Fruit fly (Drosophila melanogaster) whole organism, embryonic: Measurements from ENCODE around the gene CG43116.

Experiments used
- Adf1 ChIP-seq: fragments of 200-800 bp; sonication (Bioruptor generic); IDR thresholded peaks from 2 replicates; pipeline ENCODE4 v1.3.6; 2022; ENCODE audit warnings: missing biosample characterization, missing genetic modification characterization
- B-H2 ChIP-seq: fragments of 200-800 bp; sonication (Bioruptor generic); optimal IDR thresholded peaks from 2 replicates; lab custom pipeline; 2018; ENCODE audit warnings: missing biosample characterization, mild to moderate bottlenecking, missing genetic modification characterization
- BEAF-32 ChIP-seq: fragments of 200-800 bp; sonication (Bioruptor generic); optimal IDR thresholded peaks from 3 replicates; lab custom pipeline; 2017; ENCODE audit warnings: missing biosample characterization, missing genetic modification characterization, mild to moderate bottlenecking, moderate library complexity, missing genetic modification reagents
- BtbVII ChIP-seq: fragments of 200-800 bp; sonication (Bioruptor generic); optimal IDR thresholded peaks from 3 replicates; lab custom pipeline; 2017; ENCODE audit warnings: missing biosample characterization, mild to moderate bottlenecking, missing genetic modification characterization
- CG10267 ChIP-seq: fragments of 200-800 bp; sonication (Bioruptor generic); optimal IDR thresholded peaks from 2 replicates; lab custom pipeline; 2018; ENCODE audit warnings: missing biosample characterization, mild to moderate bottlenecking, missing genetic modification characterization, moderate library complexity
- CG10565 ChIP-seq: fragments of 200-800 bp; sonication (Bioruptor generic); optimal IDR thresholded peaks from 3 replicates; lab custom pipeline; 2016; ENCODE audit warnings: missing biosample characterization, mild to moderate bottlenecking, missing genetic modification characterization
- CG11723 ChIP-seq: fragments of 200-800 bp; sonication (Bioruptor generic); optimal IDR thresholded peaks from 2 replicates; lab custom pipeline; 2017; ENCODE audit warnings: missing biosample characterization, mild to moderate bottlenecking, missing genetic modification characterization
- CG13775 ChIP-seq: fragments of 200-800 bp; sonication (Bioruptor generic); optimal IDR thresholded peaks from 3 replicates; lab custom pipeline; 2017; ENCODE audit warnings: missing biosample characterization, mild to moderate bottlenecking, missing genetic modification characterization
- CG14014 ChIP-seq: fragments of 200-800 bp; sonication (Bioruptor generic); IDR thresholded peaks from 2 replicates; pipeline ENCODE4 v1.3.6; 2022; ENCODE audit warnings: missing biosample characterization, missing genetic modification characterization
- CG14050 ChIP-seq: fragments of 200-800 bp; sonication (Bioruptor generic); IDR thresholded peaks from 3 replicates; pipeline ENCODE4 v1.3.6; 2022; ENCODE audit warnings: missing biosample characterization, missing genetic modification characterization
- CG17912 ChIP-seq: fragments of 200-800 bp; sonication (Bioruptor generic); optimal IDR thresholded peaks from 2 replicates; lab custom pipeline; 2018; ENCODE audit warnings: missing biosample characterization, mild to moderate bottlenecking, missing genetic modification characterization
- CG2678 ChIP-seq: fragments of 200-800 bp; sonication (Bioruptor generic); optimal IDR thresholded peaks from 3 replicates; lab custom pipeline; 2019; ENCODE audit warnings: missing biosample characterization, mild to moderate bottlenecking, missing genetic modification characterization, moderate library complexity
- CG32532 ChIP-seq: fragments of 200-800 bp; sonication (Bioruptor generic); IDR thresholded peaks from 2 replicates; pipeline ENCODE4 v1.3.6; 2022; ENCODE audit warnings: missing biosample characterization, missing genetic modification characterization
- CG33557 ChIP-seq: fragments of 200-800 bp; sonication (Bioruptor generic); optimal IDR thresholded peaks from 2 replicates; lab custom pipeline; 2019; ENCODE audit warnings: missing biosample characterization, mild to moderate bottlenecking, missing genetic modification characterization, moderate library complexity
- CG3995 ChIP-seq: fragments of 200-800 bp; sonication (Bioruptor generic); optimal IDR thresholded peaks from 3 replicates; lab custom pipeline; 2016; ENCODE audit warnings: missing biosample characterization, missing genetic modification characterization
- CG4730 ChIP-seq: fragments of 200-800 bp; sonication (Bioruptor generic); IDR thresholded peaks from 2 replicates; pipeline ENCODE4 v1.3.6; 2022; ENCODE audit warnings: missing biosample characterization, missing genetic modification characterization
- CG7786 ChIP-seq: fragments of 200-800 bp; sonication (Bioruptor generic); optimal IDR thresholded peaks from 2 replicates; lab custom pipeline; 2016; ENCODE audit warnings: missing biosample characterization, missing genetic modification characterization
- CG7928 ChIP-seq: fragments of 200-800 bp; sonication (Bioruptor generic); optimal IDR thresholded peaks from 2 replicates; lab custom pipeline; 2017; ENCODE audit warnings: missing biosample characterization, mild to moderate bottlenecking, missing genetic modification characterization
- CG8924 ChIP-seq: fragments of 200-800 bp; optimal IDR thresholded peaks from 3 replicates; lab custom pipeline; 2019; ENCODE audit warnings: missing biosample characterization, mild to moderate bottlenecking, missing genetic modification characterization, moderate library complexity
- CHES-1-like ChIP-seq: fragments of 200-800 bp; sonication (Bioruptor generic); optimal IDR thresholded peaks from 2 replicates; lab custom pipeline; 2016; ENCODE audit warnings: missing biosample characterization, missing genetic modification characterization
- Dll ChIP-seq: fragments of 200-800 bp; sonication (Bioruptor generic); IDR thresholded peaks from 4 replicates; pipeline ENCODE4 v1.3.6; 2022; ENCODE audit warnings: missing biosample characterization, missing genetic modification characterization; ENCODE audit not compliant: partially characterized antibody
- Doc2 ChIP-seq: fragments of 200-800 bp; sonication (Bioruptor generic); IDR thresholded peaks from 2 replicates; pipeline ENCODE4 v1.3.6; 2022; ENCODE audit warnings: missing biosample characterization, missing genetic modification characterization
- Dp ChIP-seq: fragments of 200-800 bp; sonication (Bioruptor generic); optimal IDR thresholded peaks from 2 replicates; lab custom pipeline; 2018; ENCODE audit warnings: missing biosample characterization, mild to moderate bottlenecking, missing genetic modification characterization, moderate library complexity
- Fer2 ChIP-seq: fragments of 200-800 bp; sonication (Bioruptor generic); optimal IDR thresholded peaks from 2 replicates; lab custom pipeline; 2018; ENCODE audit warnings: missing biosample characterization, mild to moderate bottlenecking, missing genetic modification characterization, moderate library complexity
- Gsc ChIP-seq: fragments of 200-800 bp; sonication (Bioruptor generic); IDR thresholded peaks from 2 replicates; pipeline ENCODE4 v1.3.6; 2022; ENCODE audit warnings: missing biosample characterization, missing genetic modification characterization
- HLHmδ ChIP-seq: fragments of 200-800 bp; sonication (Bioruptor generic); optimal IDR thresholded peaks from 2 replicates; lab custom pipeline; 2018; ENCODE audit warnings: missing biosample characterization, mild to moderate bottlenecking, missing genetic modification characterization, moderate library complexity
- HmgD ChIP-seq: fragments of 200-800 bp; sonication (Bioruptor generic); optimal IDR thresholded peaks from 3 replicates; lab custom pipeline; 2016; ENCODE audit warnings: missing biosample characterization, missing genetic modification characterization
- Hmx ChIP-seq: fragments of 200-800 bp; sonication (Bioruptor generic); optimal IDR thresholded peaks from 2 replicates; lab custom pipeline; 2016; ENCODE audit warnings: missing biosample characterization, missing genetic modification characterization
- Nf-YA ChIP-seq: fragments of 200-800 bp; sonication (Bioruptor generic); IDR thresholded peaks from 2 replicates; pipeline ENCODE4 v1.3.6; 2022; ENCODE audit warnings: missing biosample characterization, missing genetic modification characterization
- Oaz ChIP-seq: fragments of 200-800 bp; sonication (Bioruptor generic); IDR thresholded peaks from 2 replicates; pipeline ENCODE4 v1.3.6; 2022; ENCODE audit warnings: missing biosample characterization, missing genetic modification characterization
- Pdp1 ChIP-seq, 2 experiments: fragments of 200-800 bp; sonication (Bioruptor generic); optimal IDR thresholded peaks; 3 replicates each; lab custom pipeline; 2016; ENCODE audit warnings: missing biosample characterization in 2 of 2, missing genetic modification characterization in 2 of 2, mild to moderate bottlenecking in 1 of 2, moderate library complexity in 1 of 2
- Sox100B ChIP-seq: fragments of 200-800 bp; sonication (Bioruptor generic); optimal IDR thresholded peaks from 3 replicates; lab custom pipeline; 2018; ENCODE audit warnings: missing biosample characterization, mild to moderate bottlenecking, missing genetic modification characterization
- Ssrp ChIP-seq: fragments of 200-800 bp; sonication (Bioruptor generic); optimal IDR thresholded peaks from 2 replicates; lab custom pipeline; 2018; ENCODE audit warnings: missing biosample characterization, mild to moderate bottlenecking, missing genetic modification characterization, moderate library complexity
- btn ChIP-seq: fragments of 200-800 bp; sonication (Bioruptor generic); optimal IDR thresholded peaks from 2 replicates; lab custom pipeline; 2016; ENCODE audit warnings: missing biosample characterization, missing genetic modification characterization
- croc ChIP-seq: fragments of 200-800 bp; sonication (Bioruptor generic); conservative IDR thresholded peaks from 3 replicates; pipeline ENCODE4 v1.3.6; 2022; ENCODE audit warnings: missing biosample characterization, missing genetic modification characterization
- dati ChIP-seq: fragments of 200-800 bp; sonication (Bioruptor generic); IDR thresholded peaks from 2 replicates; pipeline ENCODE4 v1.3.6; 2022; ENCODE audit warnings: missing biosample characterization, missing genetic modification characterization
- ewg ChIP-seq: fragments of 200-800 bp; sonication (Bioruptor generic); optimal IDR thresholded peaks from 3 replicates; lab custom pipeline; 2017; ENCODE audit warnings: mild to moderate bottlenecking, missing biosample characterization, missing genetic modification reagents, missing genetic modification characterization
- fd64A ChIP-seq: fragments of 200-800 bp; sonication (Bioruptor generic); optimal IDR thresholded peaks from 3 replicates; lab custom pipeline; 2018; ENCODE audit warnings: missing biosample characterization, mild to moderate bottlenecking, missing genetic modification characterization
- gcm ChIP-seq: fragments of 200-800 bp; sonication (Bioruptor generic); optimal IDR thresholded peaks from 2 replicates; lab custom pipeline; 2019; ENCODE audit warnings: missing biosample characterization, mild to moderate bottlenecking, missing genetic modification characterization, moderate library complexity
- ham ChIP-seq: fragments of 200-800 bp; sonication (Bioruptor generic); IDR thresholded peaks from 2 replicates; pipeline ENCODE4 v1.3.6; 2022; ENCODE audit warnings: missing biosample characterization, missing genetic modification characterization
- lbe ChIP-seq: fragments of 200-800 bp; sonication (Bioruptor generic); optimal IDR thresholded peaks from 2 replicates; lab custom pipeline; 2016; ENCODE audit warnings: missing biosample characterization, mild to moderate bottlenecking, missing genetic modification characterization
- prd ChIP-seq, 3 experiments: fragments of >200 bp in 2 of 3; fragments of 200-800 bp in 1 of 3; sonication (Bioruptor generic) in 1 of 3; optimal IDR thresholded peaks in 2 of 3; IDR thresholded peaks in 1 of 3; 2 replicates in 2 of 3; 3 replicates in 1 of 3; pipeline versions ENCODE4 v1.3.6 to Lab custom; 2017 to 2022; ENCODE audit warnings: missing biosample characterization in 1 of 3, missing genetic modification characterization in 1 of 3
- slou ChIP-seq: fragments of 200-800 bp; sonication (Bioruptor generic); optimal IDR thresholded peaks from 3 replicates; lab custom pipeline; 2016; ENCODE audit warnings: missing biosample characterization, missing genetic modification characterization
- tap ChIP-seq: fragments of 200-800 bp; optimal IDR thresholded peaks from 3 replicates; lab custom pipeline; 2019; ENCODE audit warnings: missing biosample characterization, mild to moderate bottlenecking, missing genetic modification characterization, moderate library complexity
- tio ChIP-seq: fragments of 200-800 bp; sonication (Bioruptor generic); optimal IDR thresholded peaks from 2 replicates; lab custom pipeline; 2017; ENCODE audit warnings: missing biosample characterization, missing genetic modification characterization, inconsistent platforms
- tll ChIP-seq, 2 experiments: fragments of 200-800 bp in 1 of 2; fragments of >200 bp in 1 of 2; sonication (Bioruptor generic) in 1 of 2; optimal IDR thresholded peaks; 2 replicates each; lab custom pipeline; 2017 to 2019; ENCODE audit warnings: missing biosample characterization in 2 of 2, missing genetic modification characterization in 2 of 2, mild to moderate bottlenecking in 1 of 2, moderate library complexity in 1 of 2
- unc-4 ChIP-seq: fragments of 200-800 bp; sonication (Bioruptor generic); IDR thresholded peaks from 2 replicates; pipeline ENCODE4 v1.3.6; 2022; ENCODE audit warnings: missing biosample characterization, missing genetic modification characterization; ENCODE audit not compliant: partially characterized antibody
- zen ChIP-seq: fragments of 200-800 bp; sonication (Bioruptor generic); optimal IDR thresholded peaks from 3 replicates; lab custom pipeline; 2018; ENCODE audit warnings: missing biosample characterization, mild to moderate bottlenecking, missing genetic modification characterization, moderate library complexity

Gene CG43116

dm6 chr3R:26021195-26021914 lies 24.6 kb upstream of the CG43116 start (continued):
- TF ChIP-seq BtbVII (GFP tag; lab: Kevin White, UChicago): peak; percentile 93
- peak; percentile 53 for TF ChIP-seq CG10565 (GFP tag; lab: Kevin White, UChicago)
- peak; percentile 16 for TF ChIP-seq btn (GFP tag; lab: Kevin White, UChicago)
- peak; percentile 88 for TF ChIP-seq ewg (GFP tag; lab: Kevin White, UChicago)
- TF ChIP-seq unc-4: no peak
- peak; percentile 77 for TF ChIP-seq CG7786
- TF ChIP-seq Adf1 (GFP tag; lab: Robert Waterston, UW): peak; percentile 9; the same call in 1 of the 2 replicates
- TF ChIP-seq tio (GFP tag; lab: Kevin White, UChicago): peak; percentile 98
- TF ChIP-seq croc: peak; percentile 89
- TF ChIP-seq CG13775: peak; percentile 97
- TF ChIP-seq CG8924 (tag; lab: Kevin White, UChicago): peak; percentile 96
- no peak for TF ChIP-seq fd64A (GFP tag; lab: Kevin White, UChicago)
- peak; percentile 95 for TF ChIP-seq CG11723
- TF ChIP-seq Dll (GFP tag; lab: Robert Waterston, UW): no peak
- peak; percentile 72 for TF ChIP-seq CG4730 (GFP tag; lab: Robert Waterston, UW)
- TF ChIP-seq Sox100B (GFP tag; lab: Kevin White, UChicago): peak; percentile 99
- no peak for TF ChIP-seq Dp (GFP tag; lab: Kevin White, UChicago)
- peak in 1 of 2 experiments; percentile 10 for TF ChIP-seq tll (GFP tag; optimal IDR thresholded peaks at IDR 0.05; lab: Kevin White, UChicago)
- peak; percentile 67 for TF ChIP-seq CG14014 (GFP tag; lab: Robert Waterston, UW)
- peak; percentile 72 for TF ChIP-seq lbe (GFP tag; lab: Kevin White, UChicago)
- peak; percentile 87 for TF ChIP-seq Hmx (GFP tag; lab: Kevin White, UChicago)
- TF ChIP-seq prd (optimal IDR thresholded peaks at IDR 0.05; lab: Kevin White, UChicago): no peak
- TF ChIP-seq prd (GFP tag; IDR thresholded peaks at IDR 0.05; lab: Robert Waterston, UW): peak; percentile 89
- no peak for TF ChIP-seq Nf-YA (GFP tag; lab: Robert Waterston, UW)
- peak; percentile 57 for TF ChIP-seq CG17912 (GFP tag; lab: Kevin White, UChicago)
- peak; percentile 67 for TF ChIP-seq CG7928 (GFP tag; lab: Kevin White, UChicago)
- TF ChIP-seq CHES-1-like (GFP tag; lab: Kevin White, UChicago): peak; percentile 76
- TF ChIP-seq CG10267: peak; percentile 93
- peak; percentile 59 for TF ChIP-seq B-H2 (GFP tag; lab: Kevin White, UChicago)
- TF ChIP-seq CG32532: peak; percentile 82
- no peak for TF ChIP-seq dati (GFP tag; lab: Robert Waterston, UW)
- peak; percentile 63; the same call in 2 of the 3 replicates for TF ChIP-seq CG14050 (GFP tag; lab: Robert Waterston, UW)
- peak; percentile 69 for TF ChIP-seq Fer2
- peak; percentile 98 for TF ChIP-seq Ssrp (tag; lab: Kevin White, UChicago)
- TF ChIP-seq Pdp1 (GFP tag; optimal IDR thresholded peaks at IDR 0.05; lab: Kevin White, UChicago): peak; percentile 80 to 90
- TF ChIP-seq Gsc (GFP tag; lab: Robert Waterston, UW): peak; percentile 73
- peak; percentile 11 for TF ChIP-seq BEAF-32
- TF ChIP-seq HmgD (GFP tag; lab: Kevin White, UChicago): no peak
- peak; percentile 94 for TF ChIP-seq gcm (GFP tag; lab: Kevin White, UChicago)
- peak; percentile 98 for TF ChIP-seq CG2678 (tag; lab: Kevin White, UChicago)
- peak; percentile 73 for TF ChIP-seq Doc2 (GFP tag; lab: Robert Waterston, UW)
- TF ChIP-seq slou (GFP tag; lab: Kevin White, UChicago): peak; percentile 84
- TF ChIP-seq zen (tag; lab: Kevin White, UChicago): peak; percentile 87
- peak; percentile 58; the same call in 1 of the 2 replicates for TF ChIP-seq Oaz (GFP tag; lab: Robert Waterston, UW)
- TF ChIP-seq CG33557 (GFP tag; lab: Kevin White, UChicago): peak; percentile 97
- TF ChIP-seq tap (tag; lab: Kevin White, UChicago): peak; percentile 83
- TF ChIP-seq CG3995: peak; percentile 59
- TF ChIP-seq HLHmδ: peak; percentile 98
- 0 out of 2 replicates have a peak, but pooled peaks have one; percentile 43 for TF ChIP-seq ham (GFP tag; lab: Robert Waterston, UW)
